Fruit fly (Drosophila melanogaster) ovary, adult (tissue): ENCODE measurements around the gene CG33223.

Source experiments
- CG17801 ChIP-seq: fragments of 200-800 bp; optimal IDR thresholded peaks from 2 replicates; lab custom pipeline; 2019; ENCODE audit warnings: missing biosample characterization, mild to moderate bottlenecking, missing genetic modification characterization, moderate library complexity; ENCODE audit not compliant: partially characterized antibody

CG33223 gene

DNA sequence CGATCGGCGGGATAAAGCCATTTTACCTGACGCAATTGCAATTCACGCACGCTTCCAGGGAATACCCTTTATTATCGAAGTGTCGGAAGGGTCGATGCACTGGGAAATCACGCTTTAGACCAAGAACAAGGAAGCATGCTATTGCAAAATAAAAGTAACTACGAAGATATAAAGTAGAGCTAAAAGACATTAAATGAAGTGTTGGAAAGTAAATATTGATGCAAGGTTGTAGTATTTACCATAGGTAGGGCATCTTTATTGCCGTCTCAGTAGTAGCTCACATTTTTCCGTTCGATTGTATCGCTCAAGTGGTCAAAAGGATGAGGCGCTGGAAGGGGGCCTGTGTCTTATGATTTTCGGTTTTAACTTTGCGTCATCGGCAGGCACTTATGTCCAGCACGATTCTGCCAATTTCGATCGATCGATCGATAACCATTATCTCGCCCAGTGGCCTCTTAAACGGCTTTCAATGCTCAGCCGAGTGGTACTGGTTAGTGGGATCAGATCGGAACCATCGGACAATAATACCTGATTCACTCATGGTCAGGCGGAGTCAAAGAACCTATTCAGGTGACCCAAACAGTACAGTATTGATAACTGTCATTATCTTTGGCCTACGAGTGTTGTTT lies 14.0 kb upstream of the CG33223 start:
- TF ChIP-seq CG17801 (GFP tag; lab: Kevin White, UChicago), result no peak

DNA sequence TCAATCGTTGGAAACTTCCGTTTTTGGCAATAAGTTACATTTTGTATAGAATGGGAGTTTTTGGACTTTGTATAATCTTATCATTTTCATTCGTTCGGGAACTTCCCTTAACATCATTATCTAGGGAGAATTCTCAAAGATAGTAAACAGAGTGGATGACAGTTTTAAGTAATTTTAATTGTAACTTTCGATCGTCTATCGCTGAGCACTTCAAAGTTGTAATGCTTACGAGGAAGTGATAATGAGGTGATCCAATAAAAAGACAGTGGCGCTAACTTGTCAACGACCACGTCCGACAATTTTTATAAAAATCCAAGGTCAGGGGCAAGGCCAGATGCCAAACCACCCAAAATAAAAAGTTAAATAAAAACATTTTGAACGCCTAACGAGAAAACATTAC lies 12.7 kb upstream of the CG33223 start:
- no peak for TF ChIP-seq CG17801 (GFP tag; lab: Kevin White, UChicago)

DNA sequence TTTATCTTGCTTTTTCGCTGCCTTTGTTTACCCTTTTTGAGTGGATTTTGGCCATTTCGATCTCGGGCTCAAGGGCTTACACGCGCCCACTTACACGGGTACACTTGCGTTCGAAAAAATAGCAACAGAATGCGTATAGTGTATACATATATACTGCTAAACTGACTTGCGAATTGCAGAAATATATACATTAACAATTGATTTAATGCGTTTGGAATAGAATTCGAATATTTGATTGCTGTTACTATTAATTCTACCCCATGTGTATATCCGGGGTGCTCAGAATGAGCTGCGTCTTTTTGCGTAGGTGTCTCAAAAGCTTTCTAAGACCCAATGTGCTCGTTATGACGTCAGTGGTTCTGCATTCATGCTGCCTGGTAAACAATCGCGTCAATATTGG lies 9.8 kb upstream of the CG33223 start:
- TF ChIP-seq CG17801 (GFP tag; lab: Kevin White, UChicago), result no peak

DNA sequence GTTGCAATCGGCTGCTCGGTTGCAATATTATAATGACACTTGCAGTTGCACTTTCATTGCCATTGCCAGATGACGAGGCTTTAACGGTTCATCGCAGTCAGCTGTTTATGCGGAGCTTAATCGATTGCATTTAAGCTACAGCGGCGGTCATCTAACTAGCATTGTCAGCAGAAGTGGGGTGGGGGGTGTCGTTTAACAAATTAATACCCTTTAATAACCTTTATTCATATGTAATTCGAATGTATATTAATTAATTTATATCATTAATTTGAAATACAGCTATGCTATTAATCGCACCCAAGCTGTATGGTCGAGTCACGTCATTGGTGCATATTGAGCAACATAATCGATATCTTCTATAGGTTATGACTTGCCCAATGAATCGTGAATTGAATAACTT lies 9.2 kb upstream of the CG33223 start:
- TF ChIP-seq CG17801 (GFP tag; lab: Kevin White, UChicago), result no peak

DNA sequence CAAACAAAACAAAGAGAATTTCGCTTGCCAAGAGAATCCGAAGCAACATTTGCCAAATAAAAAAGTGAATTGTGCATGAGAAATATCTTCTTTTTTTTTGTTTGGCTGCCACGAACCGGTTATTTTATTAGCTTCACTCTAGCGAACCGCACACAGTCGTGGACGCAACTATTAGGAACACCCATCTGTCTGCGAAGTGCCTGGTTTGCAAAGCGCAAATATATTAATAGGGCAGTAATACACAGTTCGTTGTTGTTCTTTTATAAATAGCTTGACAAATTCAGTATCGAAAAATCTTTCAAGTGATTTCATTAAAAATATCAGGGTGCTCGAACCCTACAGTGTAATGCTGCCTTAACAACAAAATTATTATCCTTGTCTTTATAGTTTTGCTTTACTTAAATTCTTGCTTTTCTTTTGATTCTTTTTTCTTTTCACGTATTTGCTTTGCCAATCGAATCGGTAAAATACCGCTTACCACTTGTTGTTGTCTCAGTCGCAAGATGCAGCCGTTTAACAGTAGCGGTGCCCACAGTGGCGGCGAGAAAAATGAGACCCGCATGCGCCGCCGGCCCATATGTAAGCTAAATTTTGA lies 7.9 kb upstream of the CG33223 start:
- no peak for TF ChIP-seq CG17801 (GFP tag; lab: Kevin White, UChicago)

DNA sequence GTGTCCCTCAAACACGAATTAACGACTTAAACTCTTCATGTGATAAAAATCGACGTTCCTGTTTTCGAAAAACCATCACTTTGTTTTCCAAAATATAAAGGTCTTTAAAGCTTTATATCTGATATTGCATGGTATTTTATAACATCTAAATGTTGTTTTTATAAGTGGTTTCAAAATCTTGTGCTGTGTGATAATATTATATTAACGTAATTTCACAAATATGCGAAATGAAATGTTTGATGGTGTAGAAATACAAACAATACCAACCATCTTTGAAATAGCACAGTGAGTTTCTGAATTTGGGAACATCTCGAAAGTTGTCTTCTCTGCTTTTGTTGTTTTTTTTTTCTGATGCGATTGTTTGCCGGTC lies 7.3 kb upstream of the CG33223 start:
- no peak for TF ChIP-seq CG17801 (GFP tag; lab: Kevin White, UChicago)

DNA sequence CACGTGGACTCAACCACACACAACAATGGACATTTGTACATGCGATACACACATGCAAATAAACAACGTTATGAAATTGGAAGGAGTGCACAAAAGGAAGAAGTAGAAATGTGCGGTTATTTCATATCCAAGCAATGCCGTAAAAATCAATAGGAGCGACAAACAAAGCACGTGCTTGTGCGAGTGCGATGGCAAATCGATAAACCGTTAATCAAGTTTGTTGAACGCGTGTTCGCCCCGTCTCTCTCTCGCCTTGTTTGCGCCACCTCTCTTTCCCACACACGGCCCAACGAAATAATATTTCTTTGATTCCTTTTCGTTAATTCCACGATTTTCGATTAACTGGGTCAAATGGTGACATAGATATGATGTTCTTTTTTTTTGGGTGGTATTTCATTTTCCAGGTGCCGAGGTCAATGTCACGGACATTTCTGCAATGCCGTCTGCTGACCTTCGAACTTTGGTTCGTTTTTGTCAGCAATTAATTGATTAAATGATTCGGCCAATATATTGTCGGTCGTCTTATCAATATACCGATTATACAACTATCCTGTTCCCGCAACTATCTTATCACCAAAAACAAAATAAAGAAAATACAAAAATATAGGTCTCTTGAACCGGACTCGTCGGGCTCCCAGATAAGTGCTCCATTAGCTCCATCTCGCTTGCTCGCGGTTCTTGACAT lies 6.7 kb upstream of the CG33223 start:
- no peak for TF ChIP-seq CG17801 (GFP tag; lab: Kevin White, UChicago)

DNA sequence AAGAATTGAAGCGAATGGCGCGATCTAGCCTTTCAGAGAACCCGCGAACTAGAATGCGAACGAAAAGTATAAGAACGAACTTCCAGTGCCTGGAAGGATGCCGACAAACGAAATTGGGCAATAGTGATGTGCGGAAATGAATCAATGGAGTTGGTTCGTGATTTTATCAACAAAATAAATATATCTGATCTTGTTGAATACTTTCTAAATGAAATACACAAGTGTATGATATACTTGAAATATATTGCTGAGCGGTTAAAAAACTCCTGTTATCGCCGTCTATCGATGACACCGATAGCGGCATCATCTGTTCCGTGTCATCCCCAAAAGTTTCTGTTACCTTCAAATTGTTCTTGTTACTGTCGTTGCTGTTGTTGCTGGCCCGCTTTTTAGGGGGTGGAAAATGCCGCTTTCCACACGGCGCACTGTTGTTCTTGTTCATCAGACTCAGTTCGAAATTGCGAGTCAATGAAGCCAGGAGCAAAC lies 5.8 kb upstream of the CG33223 start, which contains the start of gene otu:
Gene otu, minus strand, starts transcription at position 51 of the 486 bp plus-strand sequence.
- TF ChIP-seq CG17801 (GFP tag; lab: Kevin White, UChicago), result no peak

DNA sequence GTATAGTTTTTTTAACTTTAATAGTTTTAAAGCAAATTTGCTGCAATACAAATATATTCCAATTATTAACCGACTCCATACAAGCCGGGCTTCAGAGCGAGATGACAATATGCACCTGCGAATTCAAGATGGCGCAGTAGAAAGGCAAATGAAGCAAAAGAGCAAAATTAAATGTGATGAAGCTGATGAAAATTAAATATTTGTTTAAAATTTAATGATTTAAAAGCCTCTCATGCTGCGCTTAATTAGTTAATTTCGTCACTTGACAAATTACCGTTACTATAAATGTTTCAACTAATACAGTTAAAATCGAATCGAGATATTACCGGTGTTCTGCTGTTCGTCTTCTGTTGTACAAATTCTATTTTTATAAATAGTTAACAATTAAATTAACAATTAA lies 5.4 kb upstream of the CG33223 start, which contains the start of gene CG33181:
Gene CG33181, plus strand, starts transcription at position 301 of the 400 bp plus-strand sequence.
- TF ChIP-seq CG17801 (GFP tag; lab: Kevin White, UChicago), result no peak

DNA sequence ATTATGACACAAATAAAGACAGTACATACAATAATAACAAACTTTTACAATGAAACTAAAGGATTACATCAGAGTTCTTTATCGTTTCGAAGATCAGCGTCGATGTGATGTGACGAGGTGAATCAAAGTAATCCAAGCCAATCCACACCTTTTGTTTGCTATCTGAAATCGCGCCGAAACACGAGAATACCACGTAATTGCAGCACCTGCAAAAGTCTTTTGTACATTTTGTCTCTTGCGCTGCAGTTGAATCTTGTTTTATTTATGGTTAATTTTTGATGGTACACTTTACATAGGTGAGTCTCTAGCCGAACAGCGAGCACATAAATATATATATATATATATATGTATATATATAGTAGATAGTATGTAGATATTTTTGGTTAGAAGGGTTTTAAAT lies 1.1 kb upstream of the CG33223 start:
- no peak for TF ChIP-seq CG17801 (GFP tag; lab: Kevin White, UChicago)

DNA sequence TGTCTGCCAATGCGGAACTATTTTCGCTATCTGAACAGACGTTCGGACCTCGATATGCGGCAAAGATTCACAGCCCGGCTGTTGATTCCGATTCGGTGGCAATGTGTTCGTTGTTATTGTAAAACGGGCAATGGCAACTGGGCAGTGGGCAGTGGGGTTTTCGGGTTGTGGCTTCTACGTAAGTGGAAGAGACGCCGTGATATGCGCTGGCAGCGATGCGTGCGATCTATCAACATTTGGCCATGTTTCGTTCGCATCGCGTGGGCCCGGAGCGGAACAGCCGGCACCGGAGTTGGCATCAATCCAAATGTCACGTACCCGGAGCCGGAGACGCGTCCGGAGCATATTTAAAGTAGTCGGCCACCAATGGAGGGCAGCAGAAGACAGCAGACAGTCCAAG lies 2.2 kb downstream of the CG33223 start, which contains the start of gene Cp38:
Gene Cp38, plus strand, starts transcription at position 376 of the 400 bp plus-strand sequence.
- TF ChIP-seq CG17801 (GFP tag; lab: Kevin White, UChicago), result no peak

DNA sequence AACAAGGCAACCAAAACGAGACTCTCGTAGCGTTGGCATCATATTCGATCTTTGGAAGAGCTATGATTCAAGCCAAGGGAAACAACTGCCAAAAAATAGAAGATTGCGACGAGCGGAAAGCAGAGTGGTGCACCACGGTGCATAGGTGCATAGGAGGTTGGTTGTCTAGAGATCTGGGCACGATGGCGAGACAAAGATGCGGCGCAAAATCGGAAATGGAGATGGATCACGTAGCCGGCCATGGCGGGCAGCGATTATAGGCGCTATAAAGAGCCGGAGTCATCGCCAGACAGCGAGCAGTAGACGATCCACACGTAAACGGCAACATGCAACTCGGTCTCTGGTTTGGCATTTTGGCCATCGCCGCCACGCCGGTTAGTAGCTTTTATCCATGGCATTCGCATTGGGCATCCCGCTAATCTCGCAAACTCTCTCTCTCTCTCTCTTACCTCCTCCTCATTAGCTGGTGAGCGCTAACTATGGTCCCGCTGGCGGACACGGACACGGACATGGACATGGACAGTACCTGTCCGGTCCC lies 4.6 kb downstream of the CG33223 start, which contains the start of gene Cp36:
Gene Cp36, plus strand, starts transcription at position 289 of the 538 bp plus-strand sequence.
- no peak for TF ChIP-seq CG17801 (GFP tag; lab: Kevin White, UChicago)

DNA sequence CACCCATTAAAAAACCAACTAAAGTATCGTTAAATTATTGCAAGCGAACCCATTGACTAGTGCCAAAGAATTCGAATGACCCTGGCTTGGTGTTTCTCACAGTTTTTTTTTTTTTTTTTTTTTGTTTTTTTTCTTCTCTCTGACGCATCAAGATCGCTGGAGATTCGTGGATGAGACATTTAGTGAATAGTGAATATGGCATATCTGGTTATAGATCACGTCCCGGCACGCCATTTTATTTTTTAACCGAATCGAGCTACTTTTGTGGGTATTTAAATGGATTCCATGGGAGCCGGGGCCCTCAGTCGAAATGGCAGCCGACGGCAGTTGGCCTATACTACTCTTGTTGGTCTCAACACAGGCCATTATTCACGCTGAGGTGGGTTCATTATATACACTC lies 6.9 kb downstream of the CG33223 start, which contains the start of gene Cp7Fc:
Gene Cp7Fc, plus strand, starts transcription at position 301 of the 400 bp plus-strand sequence.
- TF ChIP-seq CG17801 (GFP tag; lab: Kevin White, UChicago), result no peak

DNA sequence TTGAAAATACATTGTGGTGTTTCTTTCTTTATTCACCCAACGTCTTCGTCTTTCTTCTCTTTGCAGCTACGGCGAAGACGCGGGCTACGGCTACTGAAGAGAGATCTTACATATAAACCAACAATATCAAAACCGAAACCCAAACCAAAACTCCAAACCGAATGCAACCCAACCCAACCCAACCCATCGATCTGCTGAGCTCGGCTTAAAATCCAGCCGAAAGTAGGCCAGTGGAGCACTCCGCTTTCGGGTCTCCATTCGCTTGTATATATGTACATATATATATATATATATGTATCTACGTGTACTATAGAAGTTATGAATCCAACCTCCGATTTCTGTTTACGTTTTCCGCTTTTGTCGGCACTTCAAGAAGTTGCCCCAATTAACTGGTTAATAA lies 8.0 kb downstream of the CG33223 start:
- no peak for TF ChIP-seq CG17801 (GFP tag; lab: Kevin White, UChicago)

DNA sequence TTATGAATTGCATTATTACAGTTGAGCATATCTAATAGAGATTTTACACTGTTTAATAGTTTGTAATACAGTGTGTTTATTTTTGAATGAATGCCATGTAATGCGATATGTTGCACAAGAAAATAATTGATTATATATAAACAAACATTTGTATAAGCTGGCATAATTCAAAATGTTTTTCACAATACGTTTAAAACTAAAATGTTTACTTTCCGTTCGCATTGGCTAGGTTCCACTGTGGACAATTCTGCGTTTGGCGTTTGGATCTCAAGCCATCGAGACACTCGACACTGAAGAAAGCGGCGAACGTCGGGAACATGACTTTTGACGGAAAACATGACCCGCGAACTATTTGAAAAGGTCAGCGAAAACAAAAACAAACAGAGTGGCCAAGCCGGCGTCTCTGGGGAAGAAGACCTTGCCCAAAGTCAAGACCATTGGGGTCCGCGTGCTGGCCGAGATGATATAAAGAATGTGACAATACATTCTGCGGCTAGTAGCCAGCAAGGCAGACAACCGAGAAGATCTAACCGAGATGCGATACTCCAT lies 10.3 kb downstream of the CG33223 start, which contains the start of gene Cp7Fb:
Gene Cp7Fb, plus strand, starts transcription at position 499 of the 549 bp plus-strand sequence.
- no peak for TF ChIP-seq CG17801 (GFP tag; lab: Kevin White, UChicago)
